Fruit fly (Drosophila melanogaster) Kc167 (cell line): ENCODE measurements around the gene Sfp24Bd.

Experiments
- Sin3A ChIP-seq: fragments of >200 bp; optimal IDR thresholded peaks from 2 replicates; lab custom pipeline; 2018; ENCODE audit warnings: missing external identifiers
- insv ChIP-seq: fragments of >200 bp; optimal IDR thresholded peaks from 3 replicates; lab custom pipeline; 2018; ENCODE audit warnings: missing external identifiers
- psq ChIP-seq: fragments of >200 bp; optimal IDR thresholded peaks from 2 replicates; lab custom pipeline; 2017; ENCODE audit warnings: missing external identifiers
- ttk ChIP-seq: sonication (Bioruptor generic); optimal IDR thresholded peaks from 2 replicates; lab custom pipeline; 2017; ENCODE audit warnings: missing external identifiers

DNA sequence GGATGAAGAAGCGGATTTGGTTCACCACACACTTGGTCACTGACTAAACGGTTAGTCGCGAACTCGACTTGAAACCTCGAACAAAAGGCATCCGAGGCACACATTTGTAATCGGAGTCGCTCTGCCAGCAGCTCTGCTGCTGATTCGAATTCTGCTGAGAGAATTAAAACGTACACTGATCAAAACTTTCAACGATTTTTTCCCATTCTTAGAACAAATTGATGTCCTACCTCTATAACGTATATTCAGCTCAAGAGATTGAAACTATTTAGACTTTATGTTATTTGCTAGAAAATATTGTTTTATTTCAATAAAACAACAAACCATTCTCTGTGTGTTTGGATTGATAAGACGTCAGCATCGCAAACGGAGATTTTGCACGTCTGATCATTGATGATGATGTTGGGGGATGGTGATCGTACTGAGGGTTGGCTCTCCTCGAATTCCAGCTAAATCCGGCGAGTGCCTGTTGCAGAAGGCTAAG, 36.5 kb upstream of the Sfp24Bd start, which contains the start of gene CG31778:
- TF ChIP-seq ttk (lab: Kevin White, UChicago) (no peak), psq (lab: Kevin White, UChicago) (no peak), Sin3A (lab: Kevin White, UChicago) (no peak), insv (lab: Kevin White, UChicago) (no peak)
